Fruit fly (Drosophila melanogaster) whole organism, embryonic: ENCODE measurements around the gene CG34290.

Experiments
- ATbp ChIP-seq: fragments of 200-800 bp; sonication (Bioruptor generic); optimal IDR thresholded peaks from 2 replicates; lab custom pipeline; 2017; ENCODE audit warnings: missing biosample characterization, mild to moderate bottlenecking, missing genetic modification characterization, missing genetic modification reagents
- Blimp-1 ChIP-seq: fragments of 200-800 bp; sonication (Bioruptor generic); optimal IDR thresholded peaks from 3 replicates; lab custom pipeline; 2018; ENCODE audit warnings: missing biosample characterization, missing genetic modification characterization, mild to moderate bottlenecking, moderate library complexity, missing genetic modification reagents
- CG10979 ChIP-seq: fragments of 200-800 bp; sonication (Bioruptor generic); optimal IDR thresholded peaks from 2 replicates; lab custom pipeline; 2018; ENCODE audit warnings: missing biosample characterization, mild to moderate bottlenecking, missing genetic modification characterization, moderate library complexity
- CG11504 ChIP-seq: fragments of 200-800 bp; sonication (Bioruptor generic); optimal IDR thresholded peaks from 3 replicates; lab custom pipeline; 2019; ENCODE audit warnings: missing biosample characterization, mild to moderate bottlenecking, missing genetic modification characterization, moderate library complexity
- CG11695 ChIP-seq: fragments of 200-800 bp; sonication (Bioruptor generic); IDR thresholded peaks from 3 replicates; pipeline ENCODE4 v1.3.6; 2022; ENCODE audit warnings: missing biosample characterization, missing genetic modification characterization
- CG15269 ChIP-seq: fragments of 200-800 bp; sonication (Bioruptor generic); optimal IDR thresholded peaks from 2 replicates; lab custom pipeline; 2018; ENCODE audit warnings: missing biosample characterization, mild to moderate bottlenecking, missing genetic modification characterization, moderate library complexity
- CG17359 ChIP-seq: fragments of 200-800 bp; sonication (Bioruptor generic); optimal IDR thresholded peaks from 3 replicates; lab custom pipeline; 2018; ENCODE audit warnings: missing biosample characterization, mild to moderate bottlenecking, missing genetic modification characterization, moderate library complexity
- CG2116 ChIP-seq: fragments of 200-800 bp; sonication (Bioruptor generic); optimal IDR thresholded peaks from 3 replicates; lab custom pipeline; 2018; ENCODE audit warnings: missing biosample characterization, mild to moderate bottlenecking, missing genetic modification characterization
- CG2129 ChIP-seq: fragments of 200-800 bp; sonication (Bioruptor generic); IDR thresholded peaks from 2 replicates; pipeline ENCODE4 v1.3.6; 2022; ENCODE audit warnings: missing biosample characterization, missing genetic modification characterization; ENCODE audit not compliant: partially characterized antibody
- CG30403 ChIP-seq: fragments of 200-800 bp; sonication (Bioruptor generic); optimal IDR thresholded peaks from 3 replicates; lab custom pipeline; 2016; ENCODE audit warnings: missing biosample characterization, missing genetic modification characterization
- CG31365 ChIP-seq: fragments of 200-800 bp; sonication (Bioruptor generic); optimal IDR thresholded peaks from 2 replicates; lab custom pipeline; 2018; ENCODE audit warnings: missing biosample characterization, mild to moderate bottlenecking, missing genetic modification characterization
- CG4707 ChIP-seq: fragments of 200-800 bp; sonication (Bioruptor generic); optimal IDR thresholded peaks from 2 replicates; lab custom pipeline; 2018; ENCODE audit warnings: missing biosample characterization, mild to moderate bottlenecking, missing genetic modification characterization, moderate library complexity
- CG6689 ChIP-seq: fragments of 200-800 bp; sonication (Bioruptor generic); IDR thresholded peaks from 2 replicates; pipeline ENCODE4 v1.3.6; 2022; ENCODE audit warnings: missing biosample characterization, missing genetic modification characterization
- CG7556 ChIP-seq: fragments of 200-800 bp; sonication (Bioruptor generic); optimal IDR thresholded peaks from 2 replicates; lab custom pipeline; 2017; ENCODE audit warnings: missing biosample characterization, mild to moderate bottlenecking, missing genetic modification characterization
- CG7987 ChIP-seq: fragments of 200-800 bp; sonication (Bioruptor generic); optimal IDR thresholded peaks from 2 replicates; lab custom pipeline; 2018; ENCODE audit warnings: missing biosample characterization, mild to moderate bottlenecking, missing genetic modification characterization, moderate library complexity
- CG9797 ChIP-seq: fragments of 200-800 bp; sonication (Bioruptor generic); optimal IDR thresholded peaks from 3 replicates; lab custom pipeline; 2018; ENCODE audit warnings: missing biosample characterization, mild to moderate bottlenecking, missing genetic modification characterization
- CoRest ChIP-seq: fragments of 200-800 bp; sonication (Bioruptor generic); optimal IDR thresholded peaks from 3 replicates; lab custom pipeline; 2018; ENCODE audit warnings: missing biosample characterization, mild to moderate bottlenecking, missing genetic modification characterization, moderate library complexity
- ERR ChIP-seq: fragments of 200-800 bp; sonication (Bioruptor generic); optimal IDR thresholded peaks from 2 replicates; lab custom pipeline; 2016; ENCODE audit warnings: missing biosample characterization, missing genetic modification characterization
- Eip74EF ChIP-seq, 2 experiments: fragments of 200-800 bp in 1 of 2; fragments of >200 bp in 1 of 2; sonication (Bioruptor generic) in 1 of 2; optimal IDR thresholded peaks; 2 replicates each; lab custom pipeline; 2017 to 2019; ENCODE audit warnings: missing biosample characterization in 2 of 2, missing genetic modification characterization in 2 of 2, mild to moderate bottlenecking in 1 of 2, moderate library complexity in 1 of 2
- HHEX ChIP-seq: fragments of 200-800 bp; sonication (Bioruptor generic); optimal IDR thresholded peaks from 3 replicates; lab custom pipeline; 2017; ENCODE audit warnings: missing biosample characterization, mild to moderate bottlenecking, missing genetic modification characterization, missing genetic modification reagents
- Hmr ChIP-seq: fragments of 200-800 bp; sonication (Bioruptor generic); optimal IDR thresholded peaks from 3 replicates; lab custom pipeline; 2017; ENCODE audit warnings: mild to moderate bottlenecking, missing biosample characterization, missing genetic modification reagents, missing genetic modification characterization
- Jarid2 ChIP-seq: fragments of 200-800 bp; sonication (Bioruptor generic); optimal IDR thresholded peaks from 3 replicates; lab custom pipeline; 2017; ENCODE audit warnings: mild to moderate bottlenecking, missing biosample characterization, missing genetic modification reagents, missing genetic modification characterization
- Max ChIP-seq: fragments of 200-800 bp; sonication (Bioruptor generic); optimal IDR thresholded peaks from 2 replicates; lab custom pipeline; 2016; ENCODE audit warnings: missing biosample characterization, mild to moderate bottlenecking, missing genetic modification characterization
- Nf-YA ChIP-seq: fragments of 200-800 bp; sonication (Bioruptor generic); IDR thresholded peaks from 2 replicates; pipeline ENCODE4 v1.3.6; 2022; ENCODE audit warnings: missing biosample characterization, missing genetic modification characterization
- Sox102F ChIP-seq: fragments of 200-800 bp; sonication (Bioruptor generic); optimal IDR thresholded peaks from 2 replicates; lab custom pipeline; 2018; ENCODE audit warnings: missing biosample characterization, mild to moderate bottlenecking, missing genetic modification characterization, moderate library complexity
- Taf1 ChIP-seq: fragments of 200-800 bp; sonication (Bioruptor generic); IDR thresholded peaks from 2 replicates; pipeline ENCODE4 v1.3.6; 2022; ENCODE audit warnings: missing biosample characterization, missing genetic modification characterization
- Tbp ChIP-seq: fragments of >200 bp; optimal IDR thresholded peaks from 2 replicates; lab custom pipeline; 2018; ENCODE audit warnings: missing biosample characterization, missing genetic modification characterization
- Xbp1 ChIP-seq: fragments of 200-800 bp; sonication (Bioruptor generic); optimal IDR thresholded peaks from 3 replicates; lab custom pipeline; 2016; ENCODE audit warnings: missing biosample characterization, mild to moderate bottlenecking, missing genetic modification characterization
- YL-1 ChIP-seq: fragments of 200-800 bp; sonication (Bioruptor generic); optimal IDR thresholded peaks from 3 replicates; lab custom pipeline; 2017; ENCODE audit warnings: missing biosample characterization, mild to moderate bottlenecking, missing genetic modification characterization
- bowl ChIP-seq: fragments of 200-800 bp; sonication (Bioruptor generic); IDR thresholded peaks from 2 replicates; pipeline ENCODE4 v1.3.6; 2022; ENCODE audit warnings: missing biosample characterization, missing genetic modification characterization
- chinmo ChIP-seq: fragments of 200-800 bp; sonication (Bioruptor generic); IDR thresholded peaks from 4 replicates; pipeline ENCODE4 v1.3.6; 2022; ENCODE audit warnings: missing biosample characterization, missing genetic modification characterization; ENCODE audit not compliant: partially characterized antibody
- corto ChIP-seq: fragments of 200-800 bp; sonication (Bioruptor generic); optimal IDR thresholded peaks from 2 replicates; lab custom pipeline; 2016; ENCODE audit warnings: missing biosample characterization, mild to moderate bottlenecking, missing genetic modification characterization, moderate library complexity
- disco-r ChIP-seq: fragments of 200-800 bp; sonication (Bioruptor generic); optimal IDR thresholded peaks from 2 replicates; lab custom pipeline; 2016; ENCODE audit warnings: missing biosample characterization, missing genetic modification characterization
- eyg ChIP-seq: fragments of 200-800 bp; sonication (Bioruptor generic); optimal IDR thresholded peaks from 3 replicates; lab custom pipeline; 2016; ENCODE audit warnings: missing biosample characterization, missing genetic modification characterization
- fd96Cb ChIP-seq: fragments of 200-800 bp; sonication (Bioruptor generic); optimal IDR thresholded peaks from 2 replicates; lab custom pipeline; 2018; ENCODE audit warnings: missing biosample characterization, mild to moderate bottlenecking, missing genetic modification characterization, moderate library complexity
- grau ChIP-seq: fragments of 200-800 bp; optimal IDR thresholded peaks from 3 replicates; lab custom pipeline; 2019; ENCODE audit warnings: missing biosample characterization, mild to moderate bottlenecking, missing genetic modification characterization, moderate library complexity
- grn ChIP-seq: fragments of 200-800 bp; sonication (Bioruptor generic); optimal IDR thresholded peaks from 3 replicates; lab custom pipeline; 2017; ENCODE audit warnings: missing biosample characterization, missing genetic modification characterization
- h ChIP-seq: fragments of >200 bp; optimal IDR thresholded peaks from 2 replicates; lab custom pipeline; 2017
- kay ChIP-seq: fragments of 200-800 bp; sonication (Bioruptor generic); optimal IDR thresholded peaks from 2 replicates; lab custom pipeline; 2016; ENCODE audit warnings: missing biosample characterization, missing genetic modification characterization
- ken ChIP-seq: fragments of 200-800 bp; sonication (Bioruptor generic); IDR thresholded peaks from 3 replicates; pipeline ENCODE4 v1.3.6; 2022; ENCODE audit warnings: missing biosample characterization, missing genetic modification characterization
- kni ChIP-seq: fragments of 200-800 bp; sonication (Bioruptor generic); optimal IDR thresholded peaks from 3 replicates; lab custom pipeline; 2017; ENCODE audit warnings: mild to moderate bottlenecking, missing biosample characterization, missing genetic modification reagents, missing genetic modification characterization
- nom ChIP-seq: fragments of 200-800 bp; sonication (Bioruptor generic); optimal IDR thresholded peaks from 2 replicates; lab custom pipeline; 2017; ENCODE audit warnings: missing biosample characterization, missing genetic modification characterization, mild to moderate bottlenecking, moderate library complexity, missing genetic modification reagents
- phol ChIP-seq: fragments of 200-800 bp; sonication (Bioruptor generic); optimal IDR thresholded peaks from 3 replicates; lab custom pipeline; 2018; ENCODE audit warnings: missing biosample characterization, mild to moderate bottlenecking, missing genetic modification characterization, moderate library complexity
- pzg ChIP-seq: fragments of 200-800 bp; sonication (Bioruptor generic); optimal IDR thresholded peaks from 3 replicates; lab custom pipeline; 2018; ENCODE audit warnings: missing biosample characterization, mild to moderate bottlenecking, missing genetic modification characterization, moderate library complexity
- row ChIP-seq: fragments of 200-800 bp; sonication (Bioruptor generic); IDR thresholded peaks from 3 replicates; pipeline ENCODE4 v1.3.6; 2022; ENCODE audit warnings: missing biosample characterization, missing genetic modification characterization
- sob ChIP-seq: fragments of 200-800 bp; sonication (Bioruptor generic); IDR thresholded peaks from 2 replicates; pipeline ENCODE4 v1.3.6; 2022; ENCODE audit warnings: missing biosample characterization, missing genetic modification characterization
- sqz ChIP-seq: fragments of 200-800 bp; sonication (Bioruptor generic); optimal IDR thresholded peaks from 3 replicates; lab custom pipeline; 2018; ENCODE audit warnings: missing biosample characterization, mild to moderate bottlenecking, missing genetic modification characterization
- ssp ChIP-seq: fragments of 200-800 bp; sonication (Bioruptor generic); IDR thresholded peaks from 2 replicates; pipeline ENCODE4 v1.3.6; 2022; ENCODE audit warnings: missing biosample characterization, missing genetic modification characterization
- stc ChIP-seq: fragments of 200-800 bp; sonication (Bioruptor generic); IDR thresholded peaks from 2 replicates; pipeline ENCODE4 v1.3.6; 2022; ENCODE audit warnings: missing biosample characterization, missing genetic modification characterization
- tll ChIP-seq, 2 experiments: fragments of 200-800 bp in 1 of 2; fragments of >200 bp in 1 of 2; sonication (Bioruptor generic) in 1 of 2; optimal IDR thresholded peaks; 2 replicates each; lab custom pipeline; 2017 to 2019; ENCODE audit warnings: missing biosample characterization in 2 of 2, missing genetic modification characterization in 2 of 2, mild to moderate bottlenecking in 1 of 2, moderate library complexity in 1 of 2

Gene CG34290

dm6 chr3R:24298534-24298936 is 8.9 kb upstream of the CG34290 start (continued):
- TF ChIP-seq Eip74EF (GFP tag; optimal IDR thresholded peaks at IDR 0.05; lab: Kevin White, UChicago), result peak in 1 of 2 experiments; percentile 36
- peak; percentile 21 for TF ChIP-seq CoRest (tag; lab: Kevin White, UChicago)
- TF ChIP-seq pzg, result no peak
- TF ChIP-seq disco-r, result no peak
- peak; percentile 33 for TF ChIP-seq CG10979 (tag; lab: Kevin White, UChicago)
- peak; percentile 25 for TF ChIP-seq CG7987 (GFP tag; lab: Kevin White, UChicago)
- peak; percentile 24 for TF ChIP-seq kay (GFP tag; lab: Kevin White, UChicago)
- TF ChIP-seq grau (tag; lab: Kevin White, UChicago), result peak; percentile 34
- peak; percentile 62; the same call in 1 of the 4 replicates for TF ChIP-seq chinmo (GFP tag; lab: Robert Waterston, UW)
- no peak for TF ChIP-seq sqz (GFP tag; lab: Kevin White, UChicago)
- TF ChIP-seq Taf1, result no peak
- no peak for TF ChIP-seq YL-1 (GFP tag; lab: Kevin White, UChicago)
- no peak for TF ChIP-seq eyg
- no peak for TF ChIP-seq tll (GFP tag; optimal IDR thresholded peaks at IDR 0.05; lab: Kevin White, UChicago)
- no peak for TF ChIP-seq CG2116 (GFP tag; lab: Kevin White, UChicago)
- TF ChIP-seq ken, result peak; percentile 44; the same call in 2 of the 3 replicates
- TF ChIP-seq Nf-YA (GFP tag; lab: Robert Waterston, UW), result peak; percentile 33; the same call in 1 of the 2 replicates
- no peak for TF ChIP-seq Tbp
- TF ChIP-seq corto (GFP tag; lab: Kevin White, UChicago), result no peak
- TF ChIP-seq ERR (GFP tag; lab: Kevin White, UChicago), result no peak
- peak; percentile 26 for TF ChIP-seq Hmr (GFP tag; lab: Kevin White, UChicago)
- peak; percentile 31 for TF ChIP-seq CG17359 (tag; lab: Kevin White, UChicago)
- no peak for TF ChIP-seq CG2129 (GFP tag; lab: Robert Waterston, UW)
- peak; percentile 16 for TF ChIP-seq grn (GFP tag; lab: Kevin White, UChicago)
- 0 out of 3 replicates have a peak, but pooled peaks have one; percentile 22 for TF ChIP-seq CG11695 (GFP tag; lab: Robert Waterston, UW)
- TF ChIP-seq row (GFP tag; lab: Robert Waterston, UW), result peak; percentile 44
- TF ChIP-seq Xbp1 (GFP tag; lab: Kevin White, UChicago), result peak; percentile 1
- TF ChIP-seq Jarid2 (GFP tag; lab: Kevin White, UChicago), result no peak
- TF ChIP-seq Max (GFP tag; lab: Kevin White, UChicago), result peak; percentile 31
- TF ChIP-seq CG15269 (tag; lab: Kevin White, UChicago), result peak; percentile 36
- no peak for TF ChIP-seq nom (GFP tag; lab: Kevin White, UChicago)
- TF ChIP-seq Blimp-1 (GFP tag; lab: Kevin White, UChicago), result peak; percentile 24
- TF ChIP-seq kni (GFP tag; lab: Kevin White, UChicago), result no peak
- TF ChIP-seq Sox102F, result peak; percentile 33
- no peak for TF ChIP-seq CG9797
- peak; percentile 39 for TF ChIP-seq ATbp (GFP tag; lab: Kevin White, UChicago)
- TF ChIP-seq CG4707 (GFP tag; lab: Kevin White, UChicago), result peak; percentile 89
- no peak for TF ChIP-seq bowl (GFP tag; lab: Robert Waterston, UW)
- peak; percentile 2 for TF ChIP-seq HHEX (GFP tag; lab: Kevin White, UChicago)
- TF ChIP-seq CG30403 (GFP tag; lab: Kevin White, UChicago), result peak; percentile 15
- no peak for TF ChIP-seq ssp (GFP tag; lab: Robert Waterston, UW)
- TF ChIP-seq sob (GFP tag; lab: Robert Waterston, UW), result no peak
- TF ChIP-seq CG6689 (GFP tag; lab: Robert Waterston, UW), result peak; percentile 44
- TF ChIP-seq CG11504 (tag; lab: Kevin White, UChicago), result peak; percentile 39
- TF ChIP-seq stc (GFP tag; lab: Robert Waterston, UW), result peak; percentile 38; the same call in 1 of the 2 replicates
- no peak for TF ChIP-seq CG31365 (tag; lab: Kevin White, UChicago)
- TF ChIP-seq phol, result peak; percentile 54
- TF ChIP-seq h (lab: Kevin White, UChicago), result no peak
- peak; percentile 20 for TF ChIP-seq fd96Cb
- TF ChIP-seq CG7556 (GFP tag; lab: Kevin White, UChicago), result peak; percentile 46
